Fruit fly (Drosophila melanogaster) whole organism: Measurements from ENCODE around the gene Eip63E.

Experiments
- CG8478 ChIP-seq: fragments of >200 bp; optimal IDR thresholded peaks from 2 replicates; lab custom pipeline; 2018; ENCODE audit warnings: inconsistent platforms
- Dll ChIP-seq: fragments of >200 bp; optimal IDR thresholded peaks from 2 replicates; lab custom pipeline; 2017
- EcR ChIP-seq, 2 experiments: fragments of >200 bp; optimal IDR thresholded peaks; 2 replicates each; lab custom pipeline; 2017; ENCODE audit warnings: missing biosample characterization in 2 of 2, missing genetic modification characterization in 2 of 2, missing genetic modification reagents in 2 of 2
- pan ChIP-seq: fragments of >200 bp; optimal IDR thresholded peaks from 2 replicates; lab custom pipeline; 2017
- psq ChIP-seq: fragments of >200 bp; optimal IDR thresholded peaks from 2 replicates; lab custom pipeline; 2017
- usp ChIP-seq: fragments of >200 bp; optimal IDR thresholded peaks from 2 replicates; lab custom pipeline; 2017; ENCODE audit warnings: missing biosample characterization, missing genetic modification characterization, mixed read lengths

Gene Eip63E

DNA sequence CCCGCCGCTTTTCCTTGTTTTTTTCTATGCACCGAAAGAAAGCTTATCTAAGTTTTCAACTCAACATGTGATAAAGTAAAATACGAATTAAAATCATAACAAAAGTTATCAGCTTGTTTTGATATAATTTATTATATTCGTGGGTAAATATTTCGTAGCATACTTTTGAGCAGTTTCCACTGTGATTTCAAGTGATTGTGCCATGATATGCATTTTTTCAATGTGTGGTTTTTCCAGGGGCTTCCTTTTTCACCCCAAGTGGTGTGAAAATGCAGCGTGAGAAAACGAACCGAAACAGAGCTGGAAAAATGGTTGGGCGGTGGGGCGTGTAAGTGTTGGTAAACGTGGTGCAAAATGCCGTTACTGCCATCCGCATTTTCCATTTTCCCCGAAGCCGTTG is 12.3 kb upstream of the Eip63E start:
- TF ChIP-seq Dll (no peak), psq (lab: Kevin White, UChicago) (no peak), pan (no peak), CG8478 (lab: Kevin White, UChicago) (no peak), usp (GFP tag; lab: Kevin White, UChicago) (no peak), EcR (GFP tag; optimal IDR thresholded peaks at IDR 0.05; lab: Kevin White, UChicago) (no peak)

DNA sequence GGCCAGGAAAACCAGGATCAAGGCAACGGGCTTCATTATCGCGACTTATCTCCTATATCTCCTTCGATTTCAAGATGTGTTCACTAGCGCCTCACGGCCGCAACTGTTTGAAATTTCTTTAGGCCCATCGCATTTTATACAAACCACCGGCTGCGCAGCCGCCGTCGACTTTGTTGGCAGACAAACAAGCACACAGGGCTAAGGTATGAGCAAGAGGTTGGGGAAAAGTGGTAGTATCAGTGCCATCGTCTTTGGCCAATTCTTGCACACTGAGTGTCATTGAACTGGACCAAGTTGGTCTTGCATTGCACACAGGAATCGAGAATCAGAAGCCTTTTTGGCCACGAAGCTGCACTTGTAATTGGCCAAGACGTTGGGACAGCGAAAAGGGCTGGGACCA is 3.0 kb upstream of the Eip63E start, which contains the start of gene ImpE2:
ImpE2 (minus strand) TSS at position 115 of the 400 bp plus-strand sequence.
- no peak for TF ChIP-seq psq (lab: Kevin White, UChicago)
- peak; percentile 33 to 75 for TF ChIP-seq EcR (GFP tag; optimal IDR thresholded peaks at IDR 0.05; lab: Kevin White, UChicago)
- peak; percentile 13 for TF ChIP-seq Dll

- TF ChIP-seq EcR (GFP tag; optimal IDR thresholded peaks at IDR 0.05; lab: Kevin White, UChicago) (no peak), pan (no peak), Dll (no peak), psq (lab: Kevin White, UChicago) (no peak), usp (GFP tag; lab: Kevin White, UChicago) (no peak), CG8478 (lab: Kevin White, UChicago) (no peak)
These were observed 2.6 kb upstream of the Eip63E start for dm6 chr3L:3512998-3513397.

- no peak for TF ChIP-seq Dll
- no peak for TF ChIP-seq usp (GFP tag; lab: Kevin White, UChicago)
- no peak for TF ChIP-seq pan
- no peak for TF ChIP-seq CG8478 (lab: Kevin White, UChicago)
- TF ChIP-seq EcR (GFP tag; optimal IDR thresholded peaks at IDR 0.05; lab: Kevin White, UChicago): no peak
- no peak for TF ChIP-seq psq (lab: Kevin White, UChicago)
These were observed 1.5 kb upstream of the Eip63E start for dm6 chr3L:3514020-3514419.

DNA sequence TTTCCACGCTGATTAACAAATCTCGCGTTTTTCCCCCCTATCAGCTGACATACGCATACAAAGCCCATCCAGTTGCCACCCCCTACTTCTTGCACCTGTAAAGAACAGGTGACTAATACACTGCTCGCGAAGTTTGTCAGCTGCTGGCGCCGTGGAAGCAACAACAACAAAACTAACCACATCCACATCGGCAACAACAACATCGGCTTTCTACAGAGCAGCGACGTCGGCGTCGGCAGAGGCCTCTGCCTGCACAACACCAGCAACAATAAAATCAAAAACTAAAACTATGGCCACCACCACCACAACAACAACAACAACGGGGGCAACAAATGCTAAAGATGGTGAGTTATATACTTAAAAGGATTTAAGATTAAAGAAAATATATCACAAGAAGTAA is 934 bp downstream of the Eip63E start:
- TF ChIP-seq Dll (no peak), CG8478 (lab: Kevin White, UChicago) (no peak), pan (no peak), EcR (GFP tag; optimal IDR thresholded peaks at IDR 0.05; lab: Kevin White, UChicago) (no peak), psq (lab: Kevin White, UChicago) (no peak), usp (GFP tag; lab: Kevin White, UChicago) (no peak)

dm6 chr3L:3517894-3518293 is 2.3 kb downstream of the Eip63E start:
- no peak for TF ChIP-seq psq (lab: Kevin White, UChicago)

- no peak for TF ChIP-seq Dll
- no peak for TF ChIP-seq CG8478 (lab: Kevin White, UChicago)
- TF ChIP-seq usp (GFP tag; lab: Kevin White, UChicago): no peak
- no peak for TF ChIP-seq psq (lab: Kevin White, UChicago)
- no peak for TF ChIP-seq pan
- TF ChIP-seq EcR (GFP tag; optimal IDR thresholded peaks at IDR 0.05; lab: Kevin White, UChicago): no peak
These were observed 3.3 kb downstream of the Eip63E start for dm6 chr3L:3518512-3519492.

DNA sequence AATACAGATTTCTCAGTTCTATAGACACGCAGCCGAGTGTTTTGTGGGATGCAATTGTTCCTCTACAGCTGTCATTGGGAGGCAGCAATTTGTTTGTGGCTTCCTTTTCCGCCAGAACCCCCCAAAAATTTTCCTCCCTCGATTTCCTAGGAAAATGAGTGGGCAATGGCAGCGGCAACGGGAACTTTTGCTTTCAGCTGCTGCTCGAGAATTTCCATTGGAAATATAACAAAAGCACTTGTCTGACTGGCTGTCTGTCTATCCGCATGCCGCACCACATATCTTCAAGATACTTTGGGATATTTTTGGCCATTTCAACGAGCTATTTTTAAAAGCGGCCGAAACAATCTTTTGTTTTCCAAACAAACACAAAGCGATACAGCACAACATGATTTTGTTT is 8.2 kb downstream of the Eip63E start:
- TF ChIP-seq Dll: no peak
- no peak for TF ChIP-seq CG8478 (lab: Kevin White, UChicago)
- no peak for TF ChIP-seq pan
- no peak for TF ChIP-seq EcR (GFP tag; optimal IDR thresholded peaks at IDR 0.05; lab: Kevin White, UChicago)
- no peak for TF ChIP-seq psq (lab: Kevin White, UChicago)
- TF ChIP-seq usp (GFP tag; lab: Kevin White, UChicago): no peak

- TF ChIP-seq usp (GFP tag; lab: Kevin White, UChicago): no peak
- no peak for TF ChIP-seq pan
- TF ChIP-seq psq (lab: Kevin White, UChicago): no peak
- TF ChIP-seq CG8478 (lab: Kevin White, UChicago): no peak
- no peak for TF ChIP-seq Dll
- no peak for TF ChIP-seq EcR (GFP tag; optimal IDR thresholded peaks at IDR 0.05; lab: Kevin White, UChicago)
These were observed 15.2 kb downstream of the Eip63E start for dm6 chr3L:3530588-3531264.

- no peak for TF ChIP-seq pan
- TF ChIP-seq CG8478 (lab: Kevin White, UChicago): no peak
- TF ChIP-seq EcR (GFP tag; optimal IDR thresholded peaks at IDR 0.05; lab: Kevin White, UChicago): no peak
- no peak for TF ChIP-seq psq (lab: Kevin White, UChicago)
- no peak for TF ChIP-seq usp (GFP tag; lab: Kevin White, UChicago)
- TF ChIP-seq Dll: no peak
These were observed 15.8 kb downstream of the Eip63E start for dm6 chr3L:3531359-3531758.

DNA sequence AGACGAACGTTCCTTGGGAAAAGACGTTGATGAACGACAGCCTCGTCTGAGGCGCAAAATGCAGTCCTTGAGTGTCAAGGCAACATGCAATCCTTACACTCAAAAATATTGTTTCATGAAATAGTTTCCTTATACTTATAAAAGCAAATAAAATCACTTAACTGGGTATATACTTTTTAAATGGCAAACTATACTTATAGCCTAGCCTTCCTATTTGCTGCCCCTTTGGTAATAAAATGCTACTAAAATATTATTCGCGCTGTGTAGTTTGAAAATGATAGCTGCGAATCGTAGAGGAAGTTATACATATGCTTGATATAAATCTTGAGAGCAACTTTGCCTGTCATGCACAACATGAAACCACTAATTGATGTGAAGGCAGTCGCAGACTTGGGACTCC is 17.3 kb downstream of the Eip63E start:
- TF ChIP-seq Dll (no peak), CG8478 (lab: Kevin White, UChicago) (no peak), EcR (GFP tag; optimal IDR thresholded peaks at IDR 0.05; lab: Kevin White, UChicago) (no peak), psq (lab: Kevin White, UChicago) (no peak), pan (no peak), usp (GFP tag; lab: Kevin White, UChicago) (no peak)

DNA sequence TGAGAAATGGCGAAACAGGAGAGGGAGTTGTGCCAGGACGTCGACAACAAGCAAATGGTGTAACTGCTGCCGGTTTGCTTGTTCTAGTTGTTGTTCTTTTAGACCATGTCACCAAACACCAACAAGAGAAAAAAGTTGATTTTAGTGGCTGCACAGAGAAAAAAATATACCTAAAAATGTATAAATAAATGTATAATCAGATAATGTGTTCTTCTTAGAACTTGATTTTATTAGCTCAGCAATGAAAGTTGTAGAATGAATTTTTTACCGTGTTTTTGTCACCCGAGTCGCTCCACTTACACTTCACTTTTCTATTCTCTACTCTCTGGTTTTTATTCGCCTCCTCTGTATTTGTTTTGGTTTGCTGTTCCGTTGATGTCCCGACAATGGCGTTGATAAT is 18.7 kb downstream of the Eip63E start:
- TF ChIP-seq pan: no peak
- no peak for TF ChIP-seq EcR (GFP tag; optimal IDR thresholded peaks at IDR 0.05; lab: Kevin White, UChicago)
- TF ChIP-seq psq (lab: Kevin White, UChicago): no peak
- no peak for TF ChIP-seq CG8478 (lab: Kevin White, UChicago)
- TF ChIP-seq usp (GFP tag; lab: Kevin White, UChicago): no peak
- no peak for TF ChIP-seq Dll
